Worm (Caenorhabditis elegans) whole organism, late embryonic: ENCODE results near the gene Y73B6BL.29.

Experiments used
- Y22D7AL.16 ChIP-seq: sonication (generic microtip); optimal IDR thresholded peaks from 2 replicates; lab custom pipeline; 2016; ENCODE audit warnings: missing genetic modification characterization, missing compliant biosample characterization
- ama-1 ChIP-seq: fragments of 150-350 bp; optimal IDR thresholded peaks from 2 replicates; lab custom pipeline; 2014
- ceh-30 ChIP-seq: fragments of 150-350 bp; optimal IDR thresholded peaks from 2 replicates; lab custom pipeline; 2014; ENCODE audit warnings: missing biosample characterization, missing genetic modification characterization
- elt-2 ChIP-seq: sonication (generic microtip); optimal IDR thresholded peaks from 2 replicates; lab custom pipeline; 2016; ENCODE audit warnings: missing genetic modification reagents, missing genetic modification characterization, missing compliant biosample characterization
- fkh-10 ChIP-seq: fragments of 150-350 bp; optimal IDR thresholded peaks from 2 replicates; lab custom pipeline; 2014; ENCODE audit warnings: missing biosample characterization, missing genetic modification reagents, missing genetic modification characterization
- hlh-13 ChIP-seq: fragments of 200-800 bp; sonication (Bioruptor generic); optimal IDR thresholded peaks from 2 replicates; lab custom pipeline; 2018; ENCODE audit warnings: mild to moderate bottlenecking, missing genetic modification characterization, missing compliant biosample characterization
- hlh-6 ChIP-seq: sonication (generic microtip); optimal IDR thresholded peaks from 2 replicates; lab custom pipeline; 2016; ENCODE audit warnings: missing genotype, missing genetic modification characterization, missing compliant biosample characterization
- nfya-1 ChIP-seq: sonication (generic microtip); optimal IDR thresholded peaks from 2 replicates; lab custom pipeline; 2017; ENCODE audit warnings: missing genetic modification characterization, mild to moderate bottlenecking, missing compliant biosample characterization, antibody characterized with exemption, moderate library complexity
- unc-3 ChIP-seq, 2 experiments: fragments of 200-800 bp in 1 of 2; sonication (Bioruptor generic) in 1 of 2; sonication (generic microtip) in 1 of 2; conservative IDR thresholded peaks in 1 of 2; optimal IDR thresholded peaks in 1 of 2; 2 replicates each; pipeline versions ENCODE4 v1.3.6 to Lab custom; 2016 to 2022; ENCODE audit warnings: missing compliant biosample characterization in 2 of 2, missing genetic modification characterization in 2 of 2, missing genetic modification reagents in 1 of 2
- unc-86 ChIP-seq: sonication (generic microtip); optimal IDR thresholded peaks from 2 replicates; lab custom pipeline; 2016; ENCODE audit warnings: missing genetic modification characterization, missing compliant biosample characterization

Gene Y73B6BL.29

ce11 chrIV:6372993-6373392 is 51.3 kb downstream of the Y73B6BL.29 start, which contains the start of gene smg-3:
Gene smg-3 (minus strand): TSS chrIV:6373093.
- TF ChIP-seq elt-2: no peak
- TF ChIP-seq Y22D7AL.16 (tag; lab: Kevin White, UChicago): no peak
- TF ChIP-seq unc-3 (GFP tag; conservative IDR thresholded peaks at IDR 0.05; lab: Robert Waterston, UW): no peak
- no peak for TF ChIP-seq unc-3 (tag; optimal IDR thresholded peaks at IDR 0.05; lab: Kevin White, UChicago)
- no peak for TF ChIP-seq hlh-13
- TF ChIP-seq unc-86 (tag; lab: Kevin White, UChicago): no peak
- TF ChIP-seq ceh-30 (tag; lab: Kevin White, UChicago): no peak
- no peak for TF ChIP-seq hlh-6 (tag; lab: Kevin White, UChicago)
- TF ChIP-seq fkh-10 (GFP tag; lab: Kevin White, UChicago): no peak
- TF ChIP-seq nfya-1: no peak
- no peak for TF ChIP-seq ama-1 (lab: Kevin White, UChicago)
